Fruit fly (Drosophila melanogaster) whole organism, embryonic: Measurements from ENCODE around the gene CG7156.

Source experiments
- CG1024 ChIP-seq: fragments of 200-800 bp; sonication (Bioruptor generic); IDR thresholded peaks from 2 replicates; pipeline ENCODE4 v1.3.6; 2022; ENCODE audit warnings: missing biosample characterization, missing genetic modification characterization
- Tbp ChIP-seq: fragments of >200 bp; optimal IDR thresholded peaks from 2 replicates; lab custom pipeline; 2018; ENCODE audit warnings: missing biosample characterization, missing genetic modification characterization
- amos ChIP-seq: fragments of 200-800 bp; sonication (Bioruptor generic); IDR thresholded peaks from 2 replicates; pipeline ENCODE4 v1.3.6; 2022; ENCODE audit warnings: missing biosample characterization, missing genetic modification characterization; ENCODE audit not compliant: partially characterized antibody
- bbx ChIP-seq: fragments of 200-800 bp; sonication (Bioruptor generic); IDR thresholded peaks from 2 replicates; pipeline ENCODE4 v1.3.6; 2022; ENCODE audit warnings: missing biosample characterization, missing genetic modification characterization; ENCODE audit not compliant: partially characterized antibody
- chif ChIP-seq, 2 experiments: fragments of 200-800 bp; sonication (Bioruptor generic); optimal IDR thresholded peaks; 3 replicates each; lab custom pipeline; 2016; ENCODE audit warnings: missing biosample characterization in 2 of 2, missing genetic modification characterization in 2 of 2

dm6 chr3R:18288677-18289076 is 46.7 kb upstream of the CG7156 start, which contains the start of gene CG7131:
- no peak for TF ChIP-seq Tbp (GFP tag; lab: Kevin White, UChicago)
- TF ChIP-seq bbx, result no peak
- TF ChIP-seq CG1024, result no peak
- TF ChIP-seq amos, result no peak
- TF ChIP-seq chif (GFP tag; optimal IDR thresholded peaks at IDR 0.05; lab: Kevin White, UChicago), result no peak
